Fruit fly (Drosophila melanogaster) whole organism, embryonic: ENCODE measurements around the gene CG2962.

Experiments used
- Ada2b ChIP-seq: fragments of 200-800 bp; sonication (Bioruptor generic); IDR thresholded peaks from 2 replicates; pipeline ENCODE4 v1.3.6; 2022; ENCODE audit warnings: missing biosample characterization, missing genetic modification characterization
- Blimp-1 ChIP-seq: fragments of 200-800 bp; sonication (Bioruptor generic); optimal IDR thresholded peaks from 3 replicates; lab custom pipeline; 2018; ENCODE audit warnings: missing biosample characterization, missing genetic modification characterization, mild to moderate bottlenecking, moderate library complexity, missing genetic modification reagents
- CG13624 ChIP-seq: fragments of 200-800 bp; sonication (Bioruptor generic); optimal IDR thresholded peaks from 2 replicates; lab custom pipeline; 2016; ENCODE audit warnings: missing biosample characterization, missing genetic modification characterization
- CG17612 ChIP-seq: fragments of 200-800 bp; sonication (Bioruptor generic); IDR thresholded peaks from 2 replicates; pipeline ENCODE4 v1.3.6; 2022; ENCODE audit warnings: missing biosample characterization, missing genetic modification characterization
- CG17802 ChIP-seq: fragments of 200-800 bp; sonication (Bioruptor generic); optimal IDR thresholded peaks from 2 replicates; lab custom pipeline; 2018; ENCODE audit warnings: missing biosample characterization, mild to moderate bottlenecking, missing genetic modification characterization, moderate library complexity
- CG2712 ChIP-seq: fragments of 200-800 bp; optimal IDR thresholded peaks from 3 replicates; lab custom pipeline; 2019; ENCODE audit warnings: missing biosample characterization, mild to moderate bottlenecking, missing genetic modification characterization, moderate library complexity
- CG30403 ChIP-seq: fragments of 200-800 bp; sonication (Bioruptor generic); optimal IDR thresholded peaks from 3 replicates; lab custom pipeline; 2016; ENCODE audit warnings: missing biosample characterization, missing genetic modification characterization
- CG30431 ChIP-seq: fragments of 200-800 bp; sonication (Bioruptor generic); optimal IDR thresholded peaks from 2 replicates; lab custom pipeline; 2017; ENCODE audit warnings: missing biosample characterization, missing genetic modification characterization
- CG4360 ChIP-seq: fragments of 200-800 bp; sonication (Bioruptor generic); IDR thresholded peaks from 2 replicates; pipeline ENCODE4 v1.3.6; 2022; ENCODE audit warnings: missing biosample characterization, missing genetic modification characterization
- CG4730 ChIP-seq: fragments of 200-800 bp; sonication (Bioruptor generic); IDR thresholded peaks from 2 replicates; pipeline ENCODE4 v1.3.6; 2022; ENCODE audit warnings: missing biosample characterization, missing genetic modification characterization
- CG7839 ChIP-seq: fragments of 200-800 bp; sonication (Bioruptor generic); optimal IDR thresholded peaks from 3 replicates; lab custom pipeline; 2018; ENCODE audit warnings: missing biosample characterization, mild to moderate bottlenecking, missing genetic modification characterization, moderate library complexity
- CG8944 ChIP-seq: fragments of 200-800 bp; sonication (Bioruptor generic); optimal IDR thresholded peaks from 3 replicates; lab custom pipeline; 2016; ENCODE audit warnings: missing biosample characterization, missing genetic modification characterization
- Dbx ChIP-seq: fragments of 200-800 bp; sonication (Bioruptor generic); IDR thresholded peaks from 3 replicates; pipeline ENCODE4 v1.3.6; 2022; ENCODE audit warnings: missing biosample characterization, missing genetic modification characterization
- E2f2 ChIP-seq: fragments of 200-800 bp; sonication (Bioruptor generic); IDR thresholded peaks from 2 replicates; pipeline ENCODE4 v1.3.6; 2022; ENCODE audit warnings: missing biosample characterization, missing genetic modification characterization
- Fer2 ChIP-seq: fragments of 200-800 bp; sonication (Bioruptor generic); optimal IDR thresholded peaks from 2 replicates; lab custom pipeline; 2018; ENCODE audit warnings: missing biosample characterization, mild to moderate bottlenecking, missing genetic modification characterization, moderate library complexity
- Fer3 ChIP-seq: fragments of 200-800 bp; sonication (Bioruptor generic); optimal IDR thresholded peaks from 2 replicates; lab custom pipeline; 2018; ENCODE audit warnings: missing biosample characterization, mild to moderate bottlenecking, missing genetic modification characterization, moderate library complexity
- GATAe ChIP-seq: fragments of 200-800 bp; sonication (Bioruptor generic); conservative IDR thresholded peaks from 2 replicates; pipeline ENCODE4 v1.3.6; 2022; ENCODE audit warnings: missing biosample characterization, missing genetic modification characterization
- HLHmδ ChIP-seq: fragments of 200-800 bp; sonication (Bioruptor generic); optimal IDR thresholded peaks from 2 replicates; lab custom pipeline; 2018; ENCODE audit warnings: missing biosample characterization, mild to moderate bottlenecking, missing genetic modification characterization, moderate library complexity
- Hmr ChIP-seq: fragments of 200-800 bp; sonication (Bioruptor generic); optimal IDR thresholded peaks from 3 replicates; lab custom pipeline; 2017; ENCODE audit warnings: mild to moderate bottlenecking, missing biosample characterization, missing genetic modification reagents, missing genetic modification characterization
- NFAT ChIP-seq: fragments of 200-800 bp; sonication (Bioruptor generic); IDR thresholded peaks from 2 replicates; pipeline ENCODE4 v1.3.6; 2022; ENCODE audit warnings: missing biosample characterization, missing genetic modification characterization
- Nf-YC ChIP-seq: fragments of 200-800 bp; optimal IDR thresholded peaks from 3 replicates; lab custom pipeline; 2019; ENCODE audit warnings: missing biosample characterization, mild to moderate bottlenecking, missing genetic modification characterization, moderate library complexity
- Opbp ChIP-seq: fragments of 200-800 bp; sonication (Bioruptor generic); IDR thresholded peaks from 3 replicates; pipeline ENCODE4 v1.3.6; 2022; ENCODE audit warnings: missing biosample characterization, missing genetic modification characterization; ENCODE audit not compliant: partially characterized antibody
- Rfx ChIP-seq: fragments of 200-800 bp; sonication (Bioruptor generic); IDR thresholded peaks from 2 replicates; pipeline ENCODE4 v1.3.6; 2022; ENCODE audit warnings: missing biosample characterization, missing genetic modification characterization
- Six4 ChIP-seq: fragments of 200-800 bp; sonication (Bioruptor generic); optimal IDR thresholded peaks from 2 replicates; lab custom pipeline; 2016; ENCODE audit warnings: missing biosample characterization, missing genetic modification characterization
- Trl ChIP-seq, 3 experiments: fragments of >200 bp in 2 of 3; fragments of 200-800 bp in 1 of 3; sonication (Bioruptor generic) in 1 of 3; optimal IDR thresholded peaks; 2 replicates in 1 of 3; 3 replicates in 2 of 3; lab custom pipeline; 2016 to 2017; ENCODE audit warnings: missing biosample characterization in 1 of 3, missing genetic modification characterization in 1 of 3
- abd-A ChIP-seq: fragments of 200-800 bp; sonication (Bioruptor generic); optimal IDR thresholded peaks from 3 replicates; lab custom pipeline; 2019; ENCODE audit warnings: missing biosample characterization, mild to moderate bottlenecking, missing genetic modification characterization, moderate library complexity
- ac ChIP-seq: fragments of 200-800 bp; sonication (Bioruptor generic); optimal IDR thresholded peaks from 3 replicates; lab custom pipeline; 2017; ENCODE audit warnings: missing biosample characterization, mild to moderate bottlenecking, missing genetic modification characterization
- al ChIP-seq: fragments of 200-800 bp; sonication (Bioruptor generic); IDR thresholded peaks from 2 replicates; pipeline ENCODE4 v1.3.6; 2022; ENCODE audit warnings: missing biosample characterization, missing genetic modification characterization
- ara ChIP-seq: fragments of 200-800 bp; sonication (Bioruptor generic); IDR thresholded peaks from 2 replicates; pipeline ENCODE4 v1.3.6; 2022; ENCODE audit warnings: missing biosample characterization, missing genetic modification characterization
- bsh ChIP-seq, 2 experiments: fragments of 200-800 bp; sonication (Bioruptor generic); optimal IDR thresholded peaks; 2 replicates each; lab custom pipeline; 2017 to 2018; ENCODE audit warnings: mild to moderate bottlenecking in 2 of 2, missing biosample characterization in 2 of 2, missing genetic modification characterization in 2 of 2, moderate library complexity in 1 of 2
- dm ChIP-seq: fragments of 200-800 bp; sonication (Bioruptor generic); optimal IDR thresholded peaks from 3 replicates; lab custom pipeline; 2016; ENCODE audit warnings: missing biosample characterization, missing genetic modification characterization
- gcm ChIP-seq: fragments of 200-800 bp; sonication (Bioruptor generic); optimal IDR thresholded peaks from 2 replicates; lab custom pipeline; 2019; ENCODE audit warnings: missing biosample characterization, mild to moderate bottlenecking, missing genetic modification characterization, moderate library complexity
- hb ChIP-seq: fragments of 200-800 bp; sonication (Bioruptor generic); IDR thresholded peaks from 3 replicates; pipeline ENCODE4 v1.3.6; 2022; ENCODE audit warnings: missing biosample characterization, missing genetic modification characterization; ENCODE audit not compliant: partially characterized antibody
- nom ChIP-seq: fragments of 200-800 bp; sonication (Bioruptor generic); optimal IDR thresholded peaks from 2 replicates; lab custom pipeline; 2017; ENCODE audit warnings: missing biosample characterization, missing genetic modification characterization, mild to moderate bottlenecking, moderate library complexity, missing genetic modification reagents
- oc ChIP-seq: fragments of 200-800 bp; sonication (Bioruptor generic); optimal IDR thresholded peaks from 2 replicates; lab custom pipeline; 2018; ENCODE audit warnings: missing biosample characterization, mild to moderate bottlenecking, missing genetic modification characterization, moderate library complexity
- pum ChIP-seq: fragments of 200-800 bp; sonication (Bioruptor generic); optimal IDR thresholded peaks from 2 replicates; lab custom pipeline; 2016; ENCODE audit warnings: missing biosample characterization, missing genetic modification characterization
- repo ChIP-seq: fragments of 200-800 bp; sonication (Bioruptor generic); optimal IDR thresholded peaks from 2 replicates; lab custom pipeline; 2016; ENCODE audit warnings: missing biosample characterization, missing genetic modification characterization
- schlank ChIP-seq: fragments of 200-800 bp; sonication (Bioruptor generic); optimal IDR thresholded peaks from 2 replicates; lab custom pipeline; 2018; ENCODE audit warnings: missing biosample characterization, mild to moderate bottlenecking, missing genetic modification characterization
- sd ChIP-seq: fragments of 200-800 bp; sonication (Bioruptor generic); optimal IDR thresholded peaks from 3 replicates; lab custom pipeline; 2018; ENCODE audit warnings: missing biosample characterization, mild to moderate bottlenecking, missing genetic modification characterization, moderate library complexity
- sens-2 ChIP-seq: fragments of 200-800 bp; sonication (Bioruptor generic); IDR thresholded peaks from 2 replicates; pipeline ENCODE4 v1.3.6; 2022; ENCODE audit warnings: missing biosample characterization, missing genetic modification characterization
- slp2 ChIP-seq: fragments of 200-800 bp; sonication (Bioruptor generic); optimal IDR thresholded peaks from 2 replicates; lab custom pipeline; 2016; ENCODE audit warnings: missing biosample characterization, missing genetic modification characterization
- sna ChIP-seq: fragments of 200-800 bp; sonication (Bioruptor generic); IDR thresholded peaks from 2 replicates; pipeline ENCODE4 v1.3.6; 2022; ENCODE audit warnings: missing biosample characterization, missing genetic modification characterization; ENCODE audit not compliant: partially characterized antibody
- so ChIP-seq: fragments of 200-800 bp; sonication (Bioruptor generic); IDR thresholded peaks from 3 replicates; pipeline ENCODE4 v1.3.6; 2022; ENCODE audit warnings: missing biosample characterization, missing genetic modification characterization
- ssp ChIP-seq: fragments of 200-800 bp; sonication (Bioruptor generic); IDR thresholded peaks from 2 replicates; pipeline ENCODE4 v1.3.6; 2022; ENCODE audit warnings: missing biosample characterization, missing genetic modification characterization
- usp ChIP-seq: fragments of >200 bp; optimal IDR thresholded peaks from 2 replicates; lab custom pipeline; 2017; ENCODE audit warnings: missing biosample characterization, missing genetic modification characterization
- wek ChIP-seq: fragments of 200-800 bp; sonication (Bioruptor generic); optimal IDR thresholded peaks from 3 replicates; lab custom pipeline; 2018; ENCODE audit warnings: missing biosample characterization, mild to moderate bottlenecking, missing genetic modification characterization, moderate library complexity

Gene CG2962

dm6 chrX:10216634-10217239, at the start of gene CG2962:
Gene CG2962, minus strand, starts transcription at chrX:10216642.
- no peak for TF ChIP-seq Six4
- TF ChIP-seq abd-A (tag; lab: Kevin White, UChicago): peak; percentile 48
- peak; percentile 57 for TF ChIP-seq sd (tag; lab: Kevin White, UChicago)
- TF ChIP-seq CG30431 (GFP tag; lab: Kevin White, UChicago): no peak
- peak; percentile 94 for TF ChIP-seq Blimp-1

dm6 chrX:10266018-10266384, 49.6 kb upstream of the CG2962 start:
- TF ChIP-seq ara (GFP tag; lab: Robert Waterston, UW) (no peak), E2f2 (no peak), bsh (GFP tag; optimal IDR thresholded peaks at IDR 0.05; lab: Kevin White, UChicago) (peak in 1 of 2 experiments; percentile 54), ssp (no peak), Fer2 (tag; lab: Kevin White, UChicago) (no peak), CG4360 (GFP tag; lab: Robert Waterston, UW) (no peak), nom (peak; percentile 94), Dbx (no peak), CG2712 (tag; lab: Kevin White, UChicago) (no peak), Trl (optimal IDR thresholded peaks at IDR 0.05; lab: Kevin White, UChicago) (peak in 1 of 2 experiments; percentile 8), Trl (GFP tag; optimal IDR thresholded peaks at IDR 0.05; lab: Kevin White, UChicago) (no peak), CG8944 (GFP tag; lab: Kevin White, UChicago) (no peak), pum (GFP tag; lab: Kevin White, UChicago) (no peak), dm (GFP tag; lab: Kevin White, UChicago) (no peak), sna (GFP tag; lab: Robert Waterston, UW) (no peak)

DNA sequence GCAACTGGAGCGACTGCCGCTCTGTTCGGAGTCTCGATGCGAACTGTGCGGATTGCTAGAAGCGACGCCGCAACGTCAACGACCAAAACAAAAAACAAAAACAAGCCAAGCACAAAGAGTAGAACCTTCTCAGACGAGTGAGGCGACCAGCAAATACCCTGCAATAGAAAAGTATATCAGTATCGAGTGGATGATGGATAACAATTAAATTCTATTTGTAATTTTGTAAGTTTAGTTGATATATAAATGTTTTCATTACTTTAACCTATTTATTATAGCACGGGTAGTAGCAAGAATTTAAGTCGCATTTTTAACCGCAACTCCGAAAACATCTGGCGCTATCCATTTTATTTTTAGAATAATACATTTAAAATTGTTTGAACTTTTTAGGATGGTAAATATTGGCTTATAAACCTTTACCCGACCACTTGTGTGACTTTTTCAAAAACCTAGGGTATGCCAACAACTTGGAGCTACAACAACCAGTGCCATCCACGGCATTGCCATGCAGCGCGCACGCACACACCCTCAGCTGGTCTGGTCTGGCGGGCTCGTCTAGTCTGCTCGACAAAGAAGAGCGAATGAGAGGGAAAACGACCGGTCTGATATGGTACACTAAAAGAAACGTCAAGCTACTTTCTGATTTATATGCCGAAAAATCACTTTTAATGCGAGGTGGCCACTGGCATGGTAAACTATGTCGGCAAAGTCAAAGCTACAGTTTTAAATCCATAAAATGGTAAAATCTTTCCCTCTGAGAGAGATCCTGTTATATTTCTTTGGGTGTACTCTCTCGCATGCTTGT, 49.0 kb upstream of the CG2962 start, which contains the start of gene CG12643:
Gene CG12643 (minus strand): TSS at position 51 of the 805 bp plus-strand sequence.
- no peak for TF ChIP-seq usp (GFP tag; lab: Kevin White, UChicago)
- peak; percentile 78 for TF ChIP-seq Fer3 (tag; lab: Kevin White, UChicago)
- TF ChIP-seq Dbx: peak; percentile 85
- peak; percentile 86 for TF ChIP-seq so (GFP tag; lab: Robert Waterston, UW)
- peak; percentile 73 for TF ChIP-seq al (GFP tag; lab: Robert Waterston, UW)
- TF ChIP-seq Ada2b (GFP tag; lab: Robert Waterston, UW): peak; percentile 91
- no peak for TF ChIP-seq ac (GFP tag; lab: Kevin White, UChicago)
- peak; percentile 76 for TF ChIP-seq wek (GFP tag; lab: Kevin White, UChicago)
- TF ChIP-seq slp2 (GFP tag; lab: Kevin White, UChicago): peak; percentile 90
- TF ChIP-seq GATAe (GFP tag; lab: Robert Waterston, UW): peak; percentile 88
- TF ChIP-seq CG13624 (GFP tag; lab: Kevin White, UChicago): peak; percentile 90
- TF ChIP-seq Rfx (GFP tag; lab: Robert Waterston, UW): peak; percentile 91
- TF ChIP-seq sens-2 (GFP tag; lab: Robert Waterston, UW): peak; percentile 92
- TF ChIP-seq NFAT: peak; percentile 71
- TF ChIP-seq oc (tag; lab: Kevin White, UChicago): peak; percentile 89
- no peak for TF ChIP-seq hb (GFP tag; lab: Robert Waterston, UW)
- no peak for TF ChIP-seq Opbp (GFP tag; lab: Robert Waterston, UW)
- TF ChIP-seq CG30403 (GFP tag; lab: Kevin White, UChicago): peak; percentile 88
- TF ChIP-seq gcm (GFP tag; lab: Kevin White, UChicago): peak; percentile 73
- TF ChIP-seq repo: peak; percentile 91
- TF ChIP-seq CG17802 (tag; lab: Kevin White, UChicago): peak; percentile 80
- TF ChIP-seq Nf-YC: peak; percentile 79
- TF ChIP-seq Hmr (GFP tag; lab: Kevin White, UChicago): peak; percentile 87
- peak; percentile 35 for TF ChIP-seq schlank (tag; lab: Kevin White, UChicago)
- peak; percentile 83 for TF ChIP-seq CG7839 (tag; lab: Kevin White, UChicago)
- peak; percentile 76 for TF ChIP-seq CG4730 (GFP tag; lab: Robert Waterston, UW)
- peak; percentile 73 for TF ChIP-seq CG17612 (GFP tag; lab: Robert Waterston, UW)
- TF ChIP-seq HLHmδ: no peak
